Worm (Caenorhabditis elegans) whole organism, late embryonic: ENCODE results near the gene fli-1.
A peak's percentile ranks its signal among the peaks of the same experiment; 100 is the strongest.

ENCODE experiments used
- C08G9.2 ChIP-seq: sonication (generic microtip); optimal IDR thresholded peaks from 2 replicates; lab custom pipeline; 2016; ENCODE audit warnings: mild to moderate bottlenecking, missing genetic modification characterization, moderate library complexity, missing compliant biosample characterization
- C38D4.7 ChIP-seq: fragments of 200-800 bp; sonication (Bioruptor generic); optimal IDR thresholded peaks from 2 replicates; lab custom pipeline; 2018; ENCODE audit warnings: mild to moderate bottlenecking, missing genetic modification characterization, moderate library complexity, missing compliant biosample characterization
- K09A11.1 ChIP-seq: sonication (generic microtip); optimal IDR thresholded peaks from 2 replicates; lab custom pipeline; 2017; ENCODE audit warnings: antibody characterized with exemption, mild to moderate bottlenecking, missing genetic modification characterization, missing compliant biosample characterization; ENCODE audit not compliant: insufficient read depth
- Y22D7AL.16 ChIP-seq: sonication (generic microtip); optimal IDR thresholded peaks from 2 replicates; lab custom pipeline; 2016; ENCODE audit warnings: missing genetic modification characterization, missing compliant biosample characterization
- ceh-14 ChIP-seq: sonication (generic microtip); optimal IDR thresholded peaks from 2 replicates; lab custom pipeline; 2016; ENCODE audit warnings: missing genotype, missing genetic modification characterization, missing compliant biosample characterization
- ceh-18 ChIP-seq: sonication (generic microtip); optimal IDR thresholded peaks from 2 replicates; lab custom pipeline; 2016; ENCODE audit warnings: missing genetic modification characterization, missing compliant biosample characterization
- ceh-22 ChIP-seq: sonication (generic microtip); optimal IDR thresholded peaks from 2 replicates; lab custom pipeline; 2017; ENCODE audit warnings: missing biosample characterization, missing genetic modification characterization
- ceh-31 ChIP-seq: sonication (generic microtip); optimal IDR thresholded peaks from 2 replicates; lab custom pipeline; 2016; ENCODE audit warnings: missing genetic modification characterization, missing compliant biosample characterization
- ceh-34 ChIP-seq: sonication (generic microtip); optimal IDR thresholded peaks from 2 replicates; lab custom pipeline; 2016; ENCODE audit warnings: mild to moderate bottlenecking, missing genetic modification characterization, missing compliant biosample characterization
- ceh-6 ChIP-seq: fragments of 200-800 bp; sonication (Bioruptor generic); optimal IDR thresholded peaks from 2 replicates; lab custom pipeline; 2018; ENCODE audit warnings: mild to moderate bottlenecking, missing genetic modification characterization, missing compliant biosample characterization
- che-1 ChIP-seq: sonication (generic microtip); optimal IDR thresholded peaks from 2 replicates; lab custom pipeline; 2016; ENCODE audit warnings: mild to moderate bottlenecking, missing genetic modification characterization, missing compliant biosample characterization
- dmd-4 ChIP-seq: sonication (generic microtip); optimal IDR thresholded peaks from 2 replicates; lab custom pipeline; 2016; ENCODE audit warnings: borderline replicate concordance, missing genetic modification characterization, missing compliant biosample characterization
- dve-1 ChIP-seq: sonication (generic microtip); optimal IDR thresholded peaks from 2 replicates; lab custom pipeline; 2017; ENCODE audit warnings: antibody characterized with exemption, mild to moderate bottlenecking, missing genetic modification characterization, missing compliant biosample characterization
- elt-2 ChIP-seq: sonication (generic microtip); optimal IDR thresholded peaks from 2 replicates; lab custom pipeline; 2016; ENCODE audit warnings: missing genetic modification reagents, missing genetic modification characterization, missing compliant biosample characterization
- ets-4 ChIP-seq: sonication (generic microtip); optimal IDR thresholded peaks from 2 replicates; lab custom pipeline; 2016; ENCODE audit warnings: missing genetic modification characterization, missing compliant biosample characterization
- eyg-1 ChIP-seq: sonication (generic microtip); optimal IDR thresholded peaks from 2 replicates; lab custom pipeline; 2016; ENCODE audit warnings: missing genotype, missing genetic modification characterization, missing compliant biosample characterization
- fax-1 ChIP-seq: sonication (generic microtip); optimal IDR thresholded peaks from 2 replicates; lab custom pipeline; 2016; ENCODE audit warnings: missing genotype, missing genetic modification characterization, missing compliant biosample characterization
- fkh-6 ChIP-seq: sonication (generic microtip); optimal IDR thresholded peaks from 2 replicates; lab custom pipeline; 2016; ENCODE audit warnings: missing genetic modification characterization, missing compliant biosample characterization
- gmeb-2 ChIP-seq: sonication (generic microtip); optimal IDR thresholded peaks from 2 replicates; lab custom pipeline; 2016; ENCODE audit warnings: missing genetic modification characterization, inconsistent platforms, missing compliant biosample characterization
- hlh-13 ChIP-seq: fragments of 200-800 bp; sonication (Bioruptor generic); optimal IDR thresholded peaks from 2 replicates; lab custom pipeline; 2018; ENCODE audit warnings: mild to moderate bottlenecking, missing genetic modification characterization, missing compliant biosample characterization
- hlh-30 ChIP-seq: sonication (generic microtip); optimal IDR thresholded peaks from 2 replicates; lab custom pipeline; 2017; ENCODE audit warnings: antibody characterized with exemption, missing genetic modification characterization, missing compliant biosample characterization; ENCODE audit not compliant: insufficient read depth
- hlh-8 ChIP-seq: sonication (generic microtip); optimal IDR thresholded peaks from 2 replicates; lab custom pipeline; 2016; ENCODE audit warnings: missing genotype, missing genetic modification characterization, missing compliant biosample characterization
- lim-6 ChIP-seq: sonication (generic microtip); optimal IDR thresholded peaks from 2 replicates; lab custom pipeline; 2016; ENCODE audit warnings: missing genetic modification characterization, missing compliant biosample characterization
- lin-11 ChIP-seq: fragments of 200-800 bp; sonication (Bioruptor generic); optimal IDR thresholded peaks from 2 replicates; lab custom pipeline; 2018; ENCODE audit warnings: mild to moderate bottlenecking, missing genetic modification characterization, missing compliant biosample characterization
- madf-2 ChIP-seq: sonication (generic microtip); optimal IDR thresholded peaks from 2 replicates; lab custom pipeline; 2017; ENCODE audit warnings: missing genetic modification characterization, missing compliant biosample characterization
- mec-3 ChIP-seq: sonication (generic microtip); optimal IDR thresholded peaks from 2 replicates; lab custom pipeline; 2016; ENCODE audit warnings: borderline replicate concordance, missing genetic modification characterization, missing compliant biosample characterization
- nfya-1 ChIP-seq: sonication (generic microtip); optimal IDR thresholded peaks from 2 replicates; lab custom pipeline; 2017; ENCODE audit warnings: missing genetic modification characterization, mild to moderate bottlenecking, missing compliant biosample characterization, antibody characterized with exemption, moderate library complexity
- nhr-232 ChIP-seq: sonication (generic microtip); optimal IDR thresholded peaks from 2 replicates; lab custom pipeline; 2016; ENCODE audit warnings: missing genetic modification characterization, missing compliant biosample characterization
- pat-9 ChIP-seq: fragments of 200-800 bp; sonication (Bioruptor generic); optimal IDR thresholded peaks from 2 replicates; lab custom pipeline; 2018; ENCODE audit warnings: mild to moderate bottlenecking, missing genetic modification characterization, moderate library complexity, missing compliant biosample characterization
- ref-2 ChIP-seq: sonication (generic microtip); optimal IDR thresholded peaks from 2 replicates; lab custom pipeline; 2016; ENCODE audit warnings: missing genetic modification characterization, missing compliant biosample characterization
- rnt-1 ChIP-seq: sonication (generic microtip); optimal IDR thresholded peaks from 2 replicates; lab custom pipeline; 2016; ENCODE audit warnings: missing genetic modification characterization, missing compliant biosample characterization
- sdc-2 ChIP-seq: sonication (generic microtip); optimal IDR thresholded peaks from 2 replicates; lab custom pipeline; 2016; ENCODE audit warnings: missing genotype, missing genetic modification characterization, missing compliant biosample characterization
- sox-4 ChIP-seq: sonication (generic microtip); optimal IDR thresholded peaks from 2 replicates; lab custom pipeline; 2017; ENCODE audit warnings: mild to moderate bottlenecking, missing genetic modification characterization, inconsistent platforms, missing compliant biosample characterization
- syd-9 ChIP-seq: sonication (generic microtip); optimal IDR thresholded peaks from 2 replicates; lab custom pipeline; 2016; ENCODE audit warnings: mild to moderate bottlenecking, missing genetic modification characterization, moderate library complexity, missing compliant biosample characterization
- ttx-3 ChIP-seq: sonication (generic microtip); optimal IDR thresholded peaks from 2 replicates; lab custom pipeline; 2016; ENCODE audit warnings: missing genetic modification reagents, missing genetic modification characterization, missing compliant biosample characterization
- unc-3 ChIP-seq, 2 experiments: fragments of 200-800 bp in 1 of 2; sonication (Bioruptor generic) in 1 of 2; sonication (generic microtip) in 1 of 2; conservative IDR thresholded peaks in 1 of 2; optimal IDR thresholded peaks in 1 of 2; 2 replicates each; pipeline versions ENCODE4 v1.3.6 to Lab custom; 2016 to 2022; ENCODE audit warnings: missing compliant biosample characterization in 2 of 2, missing genetic modification characterization in 2 of 2, missing genetic modification reagents in 1 of 2
- ztf-16 ChIP-seq: sonication (generic microtip); optimal IDR thresholded peaks from 2 replicates; lab custom pipeline; 2017; ENCODE audit warnings: missing genetic modification characterization, missing compliant biosample characterization

Gene fli-1

DNA sequence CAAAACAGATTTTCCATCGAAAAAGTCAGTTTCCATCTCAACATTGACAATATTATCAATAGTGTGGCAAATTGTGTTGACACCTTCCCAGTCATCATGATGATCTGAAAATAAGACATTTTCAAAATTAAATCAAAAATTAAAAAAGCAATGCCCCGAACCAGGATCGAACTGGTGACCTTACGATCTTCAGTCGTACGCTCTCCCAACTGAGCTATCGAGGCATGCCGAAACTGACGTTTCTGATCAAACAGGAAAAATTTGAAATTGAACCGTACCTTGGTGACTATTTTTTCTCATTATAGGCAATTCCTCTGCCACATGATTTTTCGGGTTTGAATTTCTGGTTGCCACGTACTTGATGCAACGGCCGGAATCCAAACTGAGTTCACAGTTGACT lies 30.1 kb downstream of the fli-1 start:
- no peak for TF ChIP-seq ref-2 (tag; lab: Kevin White, UChicago)
- no peak for TF ChIP-seq hlh-30 (tag; lab: Kevin White, UChicago)
- no peak for TF ChIP-seq ceh-14 (tag; lab: Kevin White, UChicago)

DNA sequence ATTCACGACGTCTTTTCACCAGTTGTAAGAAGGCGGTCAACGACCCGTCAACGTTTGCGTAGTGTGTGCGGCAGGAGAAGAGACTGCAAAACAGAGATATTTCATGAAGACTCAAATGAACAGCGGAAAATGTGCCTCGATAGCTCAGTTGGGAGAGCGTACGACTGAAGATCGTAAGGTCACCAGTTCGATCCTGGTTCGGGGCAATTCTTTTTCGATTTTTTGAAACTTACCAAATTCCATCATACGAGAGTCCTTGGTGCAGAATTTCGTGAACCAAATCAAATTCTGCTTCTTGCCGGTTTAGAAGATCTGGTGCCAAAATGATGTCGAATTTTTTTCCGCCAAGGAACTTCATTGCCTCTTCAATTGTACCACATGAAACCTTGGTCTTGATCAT lies 30.6 kb downstream of the fli-1 start:
- TF ChIP-seq nhr-232 (tag; lab: Kevin White, UChicago) = peak; percentile 37
- peak; percentile 47 for TF ChIP-seq ceh-18 (tag; lab: Kevin White, UChicago)
- TF ChIP-seq elt-2 (tag; lab: Kevin White, UChicago) = peak; percentile 25
- peak; percentile 5 for TF ChIP-seq ceh-14 (tag; lab: Kevin White, UChicago)
- TF ChIP-seq ceh-31 = no peak
- TF ChIP-seq ref-2 (tag; lab: Kevin White, UChicago) = no peak
- peak; percentile 8 for TF ChIP-seq pat-9
- peak; percentile 14 for TF ChIP-seq dmd-4 (tag; lab: Kevin White, UChicago)
- TF ChIP-seq fax-1 (tag; lab: Kevin White, UChicago) = peak; percentile 18
- TF ChIP-seq sox-4 (tag; lab: Kevin White, UChicago) = peak; percentile 21
- TF ChIP-seq hlh-13 (GFP tag; lab: Kevin White, UChicago) = peak; percentile 26
- peak; percentile 49 for TF ChIP-seq syd-9 (tag; lab: Kevin White, UChicago)
- no peak for TF ChIP-seq rnt-1 (tag; lab: Kevin White, UChicago)
- TF ChIP-seq eyg-1 (tag; lab: Kevin White, UChicago) = no peak
- TF ChIP-seq hlh-8 = no peak
- TF ChIP-seq Y22D7AL.16 (tag; lab: Kevin White, UChicago) = peak; percentile 45
- peak; percentile 53 for TF ChIP-seq gmeb-2 (tag; lab: Kevin White, UChicago)
- TF ChIP-seq ceh-34 (tag; lab: Kevin White, UChicago) = no peak
- peak; percentile 19 for TF ChIP-seq nfya-1 (tag; lab: Kevin White, UChicago)
- TF ChIP-seq unc-3 (GFP tag; conservative IDR thresholded peaks at IDR 0.05; lab: Robert Waterston, UW) = peak; percentile 46; the same call in 1 of the 2 replicates
- TF ChIP-seq unc-3 (tag; optimal IDR thresholded peaks at IDR 0.05; lab: Kevin White, UChicago) = no peak
- peak; percentile 40 for TF ChIP-seq C38D4.7 (GFP tag; lab: Kevin White, UChicago)
- TF ChIP-seq lin-11 (tag; lab: Kevin White, UChicago) = peak; percentile 12
- TF ChIP-seq ets-4 (tag; lab: Kevin White, UChicago) = no peak
- peak; percentile 45 for TF ChIP-seq che-1 (tag; lab: Kevin White, UChicago)
- TF ChIP-seq madf-2 (tag; lab: Kevin White, UChicago) = no peak
- no peak for TF ChIP-seq lim-6 (tag; lab: Kevin White, UChicago)
- TF ChIP-seq ceh-6 (GFP tag; lab: Kevin White, UChicago) = peak; percentile 54
- TF ChIP-seq dve-1 (tag; lab: Kevin White, UChicago) = peak; percentile 23
- no peak for TF ChIP-seq C08G9.2 (tag; lab: Kevin White, UChicago)
- no peak for TF ChIP-seq K09A11.1
- TF ChIP-seq fkh-6 = peak; percentile 12
- peak; percentile 8 for TF ChIP-seq sdc-2

DNA sequence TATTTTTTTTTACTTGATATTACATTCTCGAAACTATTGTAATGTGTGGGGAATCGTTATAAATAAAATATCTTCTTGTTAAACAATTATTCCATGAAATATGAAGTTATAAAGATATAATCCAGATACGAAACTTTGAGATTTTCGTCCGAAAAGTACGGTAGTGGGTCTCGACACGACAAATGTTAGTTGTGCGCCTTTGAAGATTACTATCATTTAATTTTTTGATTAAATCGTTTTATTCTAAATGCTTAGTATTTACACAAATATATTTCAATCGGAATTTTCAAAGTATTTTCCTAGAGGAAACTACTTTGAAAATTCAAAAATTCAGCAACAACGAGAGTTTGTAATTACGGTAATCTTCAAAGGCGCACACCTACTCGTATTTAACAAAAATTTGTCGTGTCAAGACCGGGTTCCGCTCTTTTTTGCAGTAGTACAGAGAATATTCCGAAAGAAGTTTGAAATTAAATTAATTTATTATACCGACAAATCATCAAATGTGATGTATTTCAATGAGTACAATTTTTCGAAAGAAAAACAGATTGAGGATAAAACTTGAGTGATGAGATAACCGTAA lies 31.3 kb downstream of the fli-1 start:
- TF ChIP-seq eyg-1 (tag; lab: Kevin White, UChicago) (no peak), ztf-16 (tag; lab: Kevin White, UChicago) (no peak), madf-2 (tag; lab: Kevin White, UChicago) (no peak), lim-6 (tag; lab: Kevin White, UChicago) (no peak), ceh-22 (no peak), gmeb-2 (tag; lab: Kevin White, UChicago) (no peak), ttx-3 (no peak), mec-3 (tag; lab: Kevin White, UChicago) (no peak)
- TF ChIP-seq, all 69 proteins: peak for 0
